Fruit fly (Drosophila melanogaster): ENCODE results near the gene Neurl4.

The Neurl4 gene

dm6 chr3L:14083283-14083682, 33.6 kb upstream of the Neurl4 start, which contains the start of gene CG8100:
Gene CG8100 (plus strand): TSS chr3L:14083615.
- no peak for TF ChIP-seq CG1620 (GFP tag; optimal IDR thresholded peaks at IDR 0.05)
- TF ChIP-seq cic (GFP tag; optimal IDR thresholded peaks at IDR 0.05), result no peak
- TF ChIP-seq kay (GFP tag; ENCODE audit: borderline replicate concordance), result no peak
- no peak for TF ChIP-seq cnc (optimal IDR thresholded peaks at IDR 0.05)
- TF ChIP-seq CG33017 (tag; optimal IDR thresholded peaks at IDR 0.05), result no peak
- TF ChIP-seq CG5204 (GFP tag; optimal IDR thresholded peaks at IDR 0.05), result no peak
- TF ChIP-seq toe (GFP tag; optimal IDR thresholded peaks at IDR 0.05), result no peak
- TF ChIP-seq CG7045 (GFP tag; optimal IDR thresholded peaks at IDR 0.05), result no peak
- no peak for TF ChIP-seq Clk (GFP tag; optimal IDR thresholded peaks at IDR 0.05)
- TF ChIP-seq tj (GFP tag; optimal IDR thresholded peaks at IDR 0.05), result no peak
- no peak for TF ChIP-seq CG12768 (GFP tag; optimal IDR thresholded peaks at IDR 0.05)
- no peak for TF ChIP-seq bab1 (GFP tag; optimal IDR thresholded peaks at IDR 0.05)

DNA sequence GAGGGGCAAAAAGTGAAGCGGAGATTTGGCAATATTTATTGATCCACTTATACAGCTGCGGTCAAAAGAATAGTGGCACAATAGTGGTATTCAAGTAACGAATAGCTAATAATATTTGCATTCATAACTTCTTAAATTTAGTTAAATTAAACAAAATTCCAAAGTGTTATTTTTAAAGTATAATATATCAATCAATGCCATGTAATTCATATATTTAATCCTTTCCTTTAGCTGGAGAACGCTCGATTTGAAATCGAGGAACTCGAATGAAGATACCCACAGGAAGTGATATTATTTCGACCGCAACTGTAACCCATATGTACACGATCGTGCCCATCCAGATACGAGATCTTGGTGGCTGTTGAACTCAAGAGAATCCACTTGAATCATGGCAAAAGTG, 29.5 kb upstream of the Neurl4 start:
- TF ChIP-seq pad (GFP tag; optimal IDR thresholded peaks at IDR 0.05) (no peak), CG1620 (GFP tag; optimal IDR thresholded peaks at IDR 0.05) (no peak), kay (GFP tag; ENCODE audit: borderline replicate concordance) (peak; percentile 45), cnc (optimal IDR thresholded peaks at IDR 0.05) (no peak), toe (GFP tag; optimal IDR thresholded peaks at IDR 0.05) (no peak), tj (GFP tag; optimal IDR thresholded peaks at IDR 0.05) (no peak), CG5204 (GFP tag; optimal IDR thresholded peaks at IDR 0.05) (no peak)

- TF ChIP-seq CG33017 (tag; optimal IDR thresholded peaks at IDR 0.05), result no peak
- TF ChIP-seq Hr96 (GFP tag; optimal IDR thresholded peaks at IDR 0.05), result no peak
- no peak for TF ChIP-seq CG11617 (GFP tag; optimal IDR thresholded peaks at IDR 0.05)
- TF ChIP-seq CG12768 (GFP tag; optimal IDR thresholded peaks at IDR 0.05), result no peak
- no peak for TF ChIP-seq CG5204 (GFP tag; optimal IDR thresholded peaks at IDR 0.05)
- no peak for TF ChIP-seq CG1620 (GFP tag; optimal IDR thresholded peaks at IDR 0.05)
- no peak for TF ChIP-seq bab1 (GFP tag; optimal IDR thresholded peaks at IDR 0.05)
- TF ChIP-seq toe (GFP tag; optimal IDR thresholded peaks at IDR 0.05), result no peak
- TF ChIP-seq cic (GFP tag; optimal IDR thresholded peaks at IDR 0.05), result no peak
- no peak for TF ChIP-seq CG14711 (tag; optimal IDR thresholded peaks at IDR 0.05)
- no peak for TF ChIP-seq Mnt (GFP tag; optimal IDR thresholded peaks at IDR 0.05)
- TF ChIP-seq Crg-1 (GFP tag; optimal IDR thresholded peaks at IDR 0.05), result no peak
- no peak for TF ChIP-seq Clk (GFP tag; optimal IDR thresholded peaks at IDR 0.05)
- no peak for TF ChIP-seq cnc (optimal IDR thresholded peaks at IDR 0.05)
- TF ChIP-seq tj (GFP tag; optimal IDR thresholded peaks at IDR 0.05), result no peak
- no peak for TF ChIP-seq CG7045 (GFP tag; optimal IDR thresholded peaks at IDR 0.05)
- no peak for TF ChIP-seq pad (GFP tag; optimal IDR thresholded peaks at IDR 0.05)
- no peak for TF ChIP-seq kay (GFP tag; ENCODE audit: borderline replicate concordance)
- TF ChIP-seq ovo (GFP tag; optimal IDR thresholded peaks at IDR 0.05), result no peak
- TF ChIP-seq CG7101 (tag; optimal IDR thresholded peaks at IDR 0.05), result no peak
Measured at dm6 chr3L:14078227-14078626, 28.5 kb upstream of the Neurl4 start.

DNA sequence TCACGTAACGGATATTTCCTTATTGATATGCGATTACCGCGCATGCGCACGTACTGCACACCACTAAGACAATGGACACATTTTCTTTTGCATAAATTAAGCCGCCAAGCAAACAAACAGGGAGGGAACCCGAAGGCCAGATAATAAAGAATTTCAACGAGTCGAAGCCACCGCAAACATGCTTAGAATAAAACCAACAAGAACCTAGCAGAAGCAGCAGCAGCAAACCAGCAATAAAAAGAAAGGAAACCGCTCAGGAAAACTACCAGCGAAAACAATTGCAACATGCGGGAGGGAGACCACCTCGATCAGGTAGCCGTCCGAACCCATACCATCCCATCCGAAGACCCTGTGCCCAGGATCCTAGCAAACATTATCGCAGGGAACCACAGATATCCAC, 26.9 kb upstream of the Neurl4 start:
- TF ChIP-seq CG5204 (GFP tag; optimal IDR thresholded peaks at IDR 0.05), result no peak
- no peak for TF ChIP-seq Clk (GFP tag; optimal IDR thresholded peaks at IDR 0.05)
- no peak for TF ChIP-seq ovo (GFP tag; optimal IDR thresholded peaks at IDR 0.05)
- no peak for TF ChIP-seq cic (GFP tag; optimal IDR thresholded peaks at IDR 0.05)
- no peak for TF ChIP-seq toe (GFP tag; optimal IDR thresholded peaks at IDR 0.05)

dm6 chr3L:14075472-14075871, 25.8 kb upstream of the Neurl4 start, which contains the start of gene btl:
Gene btl (plus strand): TSS chr3L:14075772.
- TF ChIP-seq Mnt (GFP tag; optimal IDR thresholded peaks at IDR 0.05) (no peak), cnc (optimal IDR thresholded peaks at IDR 0.05) (no peak), CG11617 (GFP tag; optimal IDR thresholded peaks at IDR 0.05) (no peak), CG14711 (tag; optimal IDR thresholded peaks at IDR 0.05) (no peak), toe (GFP tag; optimal IDR thresholded peaks at IDR 0.05) (no peak), cic (GFP tag; optimal IDR thresholded peaks at IDR 0.05) (no peak), Crg-1 (GFP tag; optimal IDR thresholded peaks at IDR 0.05) (no peak), bab1 (GFP tag; optimal IDR thresholded peaks at IDR 0.05) (no peak), tj (GFP tag; optimal IDR thresholded peaks at IDR 0.05) (no peak), CG1620 (GFP tag; optimal IDR thresholded peaks at IDR 0.05) (no peak), CG7101 (tag; optimal IDR thresholded peaks at IDR 0.05) (no peak), kay (GFP tag; ENCODE audit: borderline replicate concordance) (no peak), CG33017 (tag; optimal IDR thresholded peaks at IDR 0.05) (no peak), Clk (GFP tag; optimal IDR thresholded peaks at IDR 0.05) (no peak), CG7045 (GFP tag; optimal IDR thresholded peaks at IDR 0.05) (no peak)

DNA sequence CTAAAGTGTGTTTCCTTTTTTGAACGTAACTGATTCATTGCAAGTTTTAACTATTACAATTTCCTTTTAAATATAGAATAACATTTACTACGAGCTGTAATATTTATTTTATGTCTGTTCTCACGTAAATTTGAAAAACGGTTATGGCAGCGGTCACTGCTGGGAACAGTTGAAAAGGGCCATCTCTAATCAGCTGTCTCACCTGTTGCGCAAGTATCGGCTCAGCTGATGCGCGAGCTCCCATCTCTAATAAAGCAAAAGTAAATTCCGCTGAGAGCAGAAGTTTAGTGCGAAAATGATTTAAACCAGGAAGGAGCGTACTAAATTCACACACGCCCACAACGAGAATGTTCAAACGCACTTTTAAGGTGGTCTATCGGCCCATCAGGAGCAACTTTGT, 21.9 kb upstream of the Neurl4 start, which contains the start of gene Pex1:
TSS of gene Pex1 (plus strand) at position 272 of the 400 bp plus-strand sequence.
- TF ChIP-seq CG12768 (GFP tag; optimal IDR thresholded peaks at IDR 0.05) (no peak), ovo (GFP tag; optimal IDR thresholded peaks at IDR 0.05) (no peak), tj (GFP tag; optimal IDR thresholded peaks at IDR 0.05) (peak; percentile 60), Hr96 (GFP tag; optimal IDR thresholded peaks at IDR 0.05) (no peak), cnc (optimal IDR thresholded peaks at IDR 0.05) (no peak), CG33017 (tag; optimal IDR thresholded peaks at IDR 0.05) (no peak), bab1 (GFP tag; optimal IDR thresholded peaks at IDR 0.05) (peak; percentile 63)

- no peak for TF ChIP-seq CG7045 (GFP tag; optimal IDR thresholded peaks at IDR 0.05)
- no peak for TF ChIP-seq Crg-1 (GFP tag; optimal IDR thresholded peaks at IDR 0.05)
Measured at dm6 chr3L:14064065-14064414, 14.3 kb upstream of the Neurl4 start.

All from whole organism, adult.